Fruit fly (Drosophila melanogaster) whole organism, adult: ENCODE data around the gene Nab2.

Experiments
- CG11617 ChIP-seq: fragments of 200-800 bp; sonication (Bioruptor generic); optimal IDR thresholded peaks from 2 replicates; lab custom pipeline; 2017; ENCODE audit warnings: mild to moderate bottlenecking, missing biosample characterization, missing genetic modification reagents, missing genetic modification characterization
- CG12768 ChIP-seq: fragments of 200-800 bp; sonication (Bioruptor generic); optimal IDR thresholded peaks from 2 replicates; lab custom pipeline; 2017; ENCODE audit warnings: missing biosample characterization, missing genetic modification characterization, mild to moderate bottlenecking, moderate library complexity, missing genetic modification reagents
- CG14711 ChIP-seq: fragments of 200-800 bp; sonication (Bioruptor generic); optimal IDR thresholded peaks from 2 replicates; lab custom pipeline; 2018; ENCODE audit warnings: missing biosample characterization, mild to moderate bottlenecking, missing genetic modification characterization, moderate library complexity
- CG1620 ChIP-seq: fragments of 200-800 bp; sonication (Bioruptor generic); optimal IDR thresholded peaks from 2 replicates; lab custom pipeline; 2016; ENCODE audit warnings: missing biosample characterization, missing genetic modification characterization
- CG33017 ChIP-seq: fragments of 200-800 bp; sonication (Bioruptor generic); optimal IDR thresholded peaks from 2 replicates; lab custom pipeline; 2018; ENCODE audit warnings: missing biosample characterization, mild to moderate bottlenecking, missing genetic modification characterization, moderate library complexity
- CG5204 ChIP-seq: fragments of 200-800 bp; sonication (Bioruptor generic); optimal IDR thresholded peaks from 2 replicates; lab custom pipeline; 2016; ENCODE audit warnings: missing biosample characterization, missing genetic modification characterization
- CG7045 ChIP-seq: fragments of 200-800 bp; sonication (Bioruptor generic); optimal IDR thresholded peaks from 2 replicates; lab custom pipeline; 2017; ENCODE audit warnings: missing biosample characterization, mild to moderate bottlenecking, missing genetic modification characterization
- CG7101 ChIP-seq: fragments of 200-800 bp; sonication (Bioruptor generic); optimal IDR thresholded peaks from 2 replicates; lab custom pipeline; 2018; ENCODE audit warnings: missing biosample characterization, mild to moderate bottlenecking, missing genetic modification characterization, moderate library complexity
- Clk ChIP-seq: fragments of 200-800 bp; sonication (Bioruptor generic); optimal IDR thresholded peaks from 2 replicates; lab custom pipeline; 2017; ENCODE audit warnings: missing biosample characterization, missing genetic modification characterization
- Crg-1 ChIP-seq: fragments of 200-800 bp; sonication (Bioruptor generic); optimal IDR thresholded peaks from 2 replicates; lab custom pipeline; 2016; ENCODE audit warnings: missing biosample characterization, missing genetic modification characterization
- Hr96 ChIP-seq: fragments of 200-800 bp; sonication (Bioruptor generic); optimal IDR thresholded peaks from 2 replicates; lab custom pipeline; 2016; ENCODE audit warnings: missing biosample characterization, missing genetic modification characterization
- Mnt ChIP-seq: fragments of 200-800 bp; sonication (Bioruptor generic); optimal IDR thresholded peaks from 2 replicates; lab custom pipeline; 2016; ENCODE audit warnings: missing biosample characterization, mild to moderate bottlenecking, missing genetic modification characterization
- bab1 ChIP-seq: fragments of 200-800 bp; sonication (Bioruptor generic); optimal IDR thresholded peaks from 3 replicates; lab custom pipeline; 2019; ENCODE audit warnings: missing biosample characterization, mild to moderate bottlenecking, missing genetic modification characterization, moderate library complexity
- cic ChIP-seq: fragments of 200-800 bp; sonication (Bioruptor generic); optimal IDR thresholded peaks from 2 replicates; lab custom pipeline; 2017; ENCODE audit warnings: missing biosample characterization, mild to moderate bottlenecking, missing genetic modification characterization, moderate library complexity
- cnc ChIP-seq, 2 experiments: fragments of >200 bp; optimal IDR thresholded peaks; 2 replicates each; lab custom pipeline; 2017
- kay ChIP-seq: fragments of 200-800 bp; sonication (Bioruptor generic); peaks from one replicate; lab custom pipeline; 2016; ENCODE audit warnings: missing biosample characterization, missing genetic modification characterization, borderline replicate concordance
- ovo ChIP-seq: fragments of 200-800 bp; sonication (Bioruptor generic); optimal IDR thresholded peaks from 2 replicates; lab custom pipeline; 2016; ENCODE audit warnings: missing biosample characterization, missing genetic modification characterization
- pad ChIP-seq: fragments of 200-800 bp; sonication (Bioruptor generic); optimal IDR thresholded peaks from 3 replicates; lab custom pipeline; 2017; ENCODE audit warnings: missing biosample characterization, missing genetic modification characterization, mild to moderate bottlenecking, moderate library complexity, missing genetic modification reagents
- tj ChIP-seq: fragments of 200-800 bp; sonication (Bioruptor generic); optimal IDR thresholded peaks from 3 replicates; lab custom pipeline; 2017; ENCODE audit warnings: missing biosample characterization, mild to moderate bottlenecking, missing genetic modification characterization, moderate library complexity
- toe ChIP-seq: fragments of 200-800 bp; sonication (Bioruptor generic); optimal IDR thresholded peaks from 2 replicates; lab custom pipeline; 2016; ENCODE audit warnings: missing biosample characterization, missing genetic modification characterization

The Nab2 gene

dm6 chr3R:24297444-24298146 lies 20.6 kb downstream of the Nab2 start:
- TF ChIP-seq CG5204 (GFP tag; lab: Kevin White, UChicago) (no peak), CG11617 (GFP tag; lab: Kevin White, UChicago) (no peak), cnc (optimal IDR thresholded peaks at IDR 0.05; lab: Kevin White, UChicago) (no peak), kay (GFP tag; lab: Kevin White, UChicago) (no peak), Mnt (GFP tag; lab: Kevin White, UChicago) (no peak), CG7101 (tag; lab: Kevin White, UChicago) (no peak), tj (GFP tag; lab: Kevin White, UChicago) (no peak), Crg-1 (no peak), pad (GFP tag; lab: Kevin White, UChicago) (no peak), ovo (no peak), Hr96 (GFP tag; lab: Kevin White, UChicago) (no peak), CG12768 (GFP tag; lab: Kevin White, UChicago) (no peak)

dm6 chr3R:24296913-24297312 lies 21.3 kb downstream of the Nab2 start:
- TF ChIP-seq CG7101 (tag; lab: Kevin White, UChicago) (no peak), kay (GFP tag; lab: Kevin White, UChicago) (peak; percentile 89), cic (GFP tag; lab: Kevin White, UChicago) (peak; percentile 64), CG33017 (tag; lab: Kevin White, UChicago) (no peak), ovo (no peak)

- TF ChIP-seq CG1620 (peak; percentile 87), Hr96 (GFP tag; lab: Kevin White, UChicago) (peak; percentile 66), pad (GFP tag; lab: Kevin White, UChicago) (peak; percentile 9), Crg-1 (peak; percentile 80), CG7045 (GFP tag; lab: Kevin White, UChicago) (peak; percentile 43), Mnt (GFP tag; lab: Kevin White, UChicago) (peak; percentile 50), cnc (optimal IDR thresholded peaks at IDR 0.05; lab: Kevin White, UChicago) (no peak), CG7101 (tag; lab: Kevin White, UChicago) (peak; percentile 92), bab1 (GFP tag; lab: Kevin White, UChicago) (peak; percentile 95), ovo (peak; percentile 24), CG12768 (GFP tag; lab: Kevin White, UChicago) (peak; percentile 50), toe (GFP tag; lab: Kevin White, UChicago) (peak; percentile 12), Clk (GFP tag; lab: Kevin White, UChicago) (no peak), CG11617 (GFP tag; lab: Kevin White, UChicago) (peak; percentile 57), CG5204 (GFP tag; lab: Kevin White, UChicago) (peak; percentile 5), tj (GFP tag; lab: Kevin White, UChicago) (peak; percentile 93), CG14711 (tag; lab: Kevin White, UChicago) (peak; percentile 85), kay (GFP tag; lab: Kevin White, UChicago) (peak; percentile 90), cic (GFP tag; lab: Kevin White, UChicago) (no peak), CG33017 (tag; lab: Kevin White, UChicago) (peak; percentile 85)
These were observed 22.4 kb downstream of the Nab2 start for dm6 chr3R:24295556-24296465.

dm6 chr3R:24294784-24295555 lies 23.2 kb downstream of the Nab2 start, which contains the start of gene crb:
Gene crb, plus strand, starts transcription at chr3R:24295078.
- TF ChIP-seq CG1620 (peak; percentile 71), CG5204 (GFP tag; lab: Kevin White, UChicago) (no peak), CG14711 (tag; lab: Kevin White, UChicago) (peak; percentile 4), CG11617 (GFP tag; lab: Kevin White, UChicago) (peak; percentile 16), CG33017 (tag; lab: Kevin White, UChicago) (peak; percentile 24), tj (GFP tag; lab: Kevin White, UChicago) (no peak), CG12768 (GFP tag; lab: Kevin White, UChicago) (no peak), Hr96 (GFP tag; lab: Kevin White, UChicago) (peak; percentile 56), ovo (peak; percentile 63), pad (GFP tag; lab: Kevin White, UChicago) (peak; percentile 34), Crg-1 (peak; percentile 55), cic (GFP tag; lab: Kevin White, UChicago) (peak; percentile 62), Clk (GFP tag; lab: Kevin White, UChicago) (no peak), kay (GFP tag; lab: Kevin White, UChicago) (no peak), Mnt (GFP tag; lab: Kevin White, UChicago) (peak; percentile 66), cnc (optimal IDR thresholded peaks at IDR 0.05; lab: Kevin White, UChicago) (no peak), CG7045 (GFP tag; lab: Kevin White, UChicago) (no peak), CG7101 (tag; lab: Kevin White, UChicago) (peak; percentile 57), toe (GFP tag; lab: Kevin White, UChicago) (peak; percentile 41), bab1 (GFP tag; lab: Kevin White, UChicago) (peak; percentile 75)
